Worm (Caenorhabditis elegans) whole organism, mixed stage, embryonic: Measurements from ENCODE around the gene F09F9.2.

Experiments used
- nhr-12 ChIP-seq: fragments of 150-350 bp; optimal IDR thresholded peaks from 2 replicates; lab custom pipeline; 2014; ENCODE audit warnings: missing biosample characterization, missing genetic modification characterization
- nhr-237 ChIP-seq: fragments of 150-350 bp; optimal IDR thresholded peaks from 2 replicates; lab custom pipeline; 2014; ENCODE audit warnings: missing biosample characterization, missing genetic modification characterization
- snpc-4 ChIP-seq: fragments of 150-350 bp; optimal IDR thresholded peaks from 2 replicates; lab custom pipeline; 2014; ENCODE audit warnings: missing biosample characterization, missing genetic modification characterization
- unc-120 ChIP-seq: sonication (generic microtip); optimal IDR thresholded peaks from 2 replicates; lab custom pipeline; 2017; ENCODE audit warnings: missing genetic modification characterization, missing compliant biosample characterization; ENCODE audit not compliant: poor library complexity, severe bottlenecking
- unc-39 ChIP-seq: fragments of 150-350 bp; optimal IDR thresholded peaks from 2 replicates; lab custom pipeline; 2014; ENCODE audit warnings: missing biosample characterization, missing genetic modification characterization
- unc-62 ChIP-seq: fragments of 150-350 bp; optimal IDR thresholded peaks from 2 replicates; lab custom pipeline; 2014; ENCODE audit warnings: missing biosample characterization, missing genetic modification reagents, missing genetic modification characterization

DNA sequence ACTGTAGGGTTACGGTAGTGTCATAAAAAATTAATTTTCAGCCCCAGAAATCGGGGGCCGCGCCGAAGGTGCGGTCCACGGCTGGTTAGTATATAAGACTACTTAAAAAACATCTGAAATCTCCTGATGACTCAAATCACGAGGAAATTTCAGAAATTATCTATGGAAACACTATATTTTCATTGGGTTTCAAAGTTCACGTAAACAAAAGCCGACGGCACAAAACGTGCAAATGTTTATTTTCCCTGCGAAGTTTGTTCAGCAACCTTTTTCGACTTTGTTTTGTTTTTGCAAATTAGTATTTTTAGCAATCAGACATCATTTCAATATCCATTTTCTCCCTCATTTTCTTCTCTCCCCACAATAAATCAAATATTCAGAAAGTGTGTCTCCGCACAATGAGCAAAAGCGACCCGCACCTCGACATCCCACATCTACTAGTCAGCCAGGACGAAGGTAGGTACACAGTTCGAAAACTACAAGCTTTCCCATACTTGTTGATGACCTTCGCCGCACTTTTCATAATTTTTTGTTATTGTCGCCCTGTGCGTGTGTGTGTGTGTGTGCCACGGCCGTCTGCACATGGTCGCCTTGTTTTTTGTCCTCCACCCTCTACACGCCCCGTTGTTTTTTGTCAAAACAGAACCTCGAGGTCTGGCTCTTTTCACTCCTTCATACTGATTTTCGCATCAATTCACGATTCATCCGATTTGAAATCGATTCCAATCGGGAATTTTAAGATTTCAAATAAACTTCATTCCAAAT lies 25.5 kb upstream of the F09F9.2 start:
- no peak for TF ChIP-seq nhr-237
- TF ChIP-seq unc-39 = no peak
- no peak for TF ChIP-seq unc-120 (tag; lab: Kevin White, UChicago)
- no peak for TF ChIP-seq nhr-12
- TF ChIP-seq snpc-4 = no peak
- no peak for TF ChIP-seq unc-62 (GFP tag; lab: Kevin White, UChicago)
